Fruit fly (Drosophila melanogaster) whole organism, embryonic: ENCODE measurements around the gene CG12974.
A peak's percentile ranks its signal among the peaks of the same experiment; 100 is the strongest.

Source experiments
- Abd-B ChIP-seq: fragments of 200-800 bp; sonication (Bioruptor generic); optimal IDR thresholded peaks from 2 replicates; lab custom pipeline; 2018; ENCODE audit warnings: missing biosample characterization, mild to moderate bottlenecking, missing genetic modification characterization, moderate library complexity
- Awh ChIP-seq: fragments of 200-800 bp; sonication (Bioruptor generic); IDR thresholded peaks from 2 replicates; pipeline ENCODE4, ENCODE4 v1.3.6; 2022; ENCODE audit warnings: missing biosample characterization, missing genetic modification characterization
- CG10267 ChIP-seq: fragments of 200-800 bp; sonication (Bioruptor generic); optimal IDR thresholded peaks from 2 replicates; lab custom pipeline; 2018; ENCODE audit warnings: missing biosample characterization, mild to moderate bottlenecking, missing genetic modification characterization, moderate library complexity
- CG10959 ChIP-seq: fragments of 200-800 bp; sonication (Bioruptor generic); IDR thresholded peaks from 2 replicates; pipeline ENCODE4 v1.3.6; 2022; ENCODE audit warnings: missing biosample characterization, missing genetic modification characterization
- CG11398 ChIP-seq: fragments of 200-800 bp; sonication (Bioruptor generic); optimal IDR thresholded peaks from 2 replicates; lab custom pipeline; 2016; ENCODE audit warnings: missing biosample characterization, missing genetic modification characterization
- CG12236 ChIP-seq: fragments of 200-800 bp; sonication (Bioruptor generic); optimal IDR thresholded peaks from 2 replicates; lab custom pipeline; 2016; ENCODE audit warnings: missing biosample characterization, missing genetic modification characterization
- CG14965 ChIP-seq: fragments of 200-800 bp; sonication (Bioruptor generic); optimal IDR thresholded peaks from 2 replicates; lab custom pipeline; 2016; ENCODE audit warnings: missing biosample characterization, missing genetic modification characterization, borderline replicate concordance
- CG1602 ChIP-seq: fragments of 200-800 bp; sonication (Bioruptor generic); optimal IDR thresholded peaks from 3 replicates; lab custom pipeline; 2016; ENCODE audit warnings: missing biosample characterization, missing genetic modification characterization
- CG1647 ChIP-seq: fragments of 200-800 bp; sonication (Bioruptor generic); optimal IDR thresholded peaks from 3 replicates; lab custom pipeline; 2016; ENCODE audit warnings: missing biosample characterization, missing genetic modification characterization
- CG16813 ChIP-seq: fragments of 200-800 bp; sonication (Bioruptor generic); IDR thresholded peaks from 3 replicates; pipeline ENCODE4 v1.3.6; 2022; ENCODE audit warnings: missing biosample characterization, missing genetic modification characterization; ENCODE audit not compliant: partially characterized antibody
- CG16815 ChIP-seq: fragments of 200-800 bp; sonication (Bioruptor generic); optimal IDR thresholded peaks from 3 replicates; lab custom pipeline; 2017; ENCODE audit warnings: missing biosample characterization, mild to moderate bottlenecking, missing genetic modification characterization
- CG17361 ChIP-seq: fragments of 200-800 bp; sonication (Bioruptor generic); IDR thresholded peaks from 3 replicates; pipeline ENCODE4 v1.3.6; 2022; ENCODE audit warnings: missing biosample characterization, missing genetic modification characterization
- CG2712 ChIP-seq: fragments of 200-800 bp; optimal IDR thresholded peaks from 3 replicates; lab custom pipeline; 2019; ENCODE audit warnings: missing biosample characterization, mild to moderate bottlenecking, missing genetic modification characterization, moderate library complexity
- CG34422 ChIP-seq: fragments of 200-800 bp; sonication (Bioruptor generic); IDR thresholded peaks from 3 replicates; pipeline ENCODE4 v1.3.6; 2022; ENCODE audit warnings: missing biosample characterization, missing genetic modification characterization
- CG4328 ChIP-seq: fragments of 200-800 bp; sonication (Bioruptor generic); optimal IDR thresholded peaks from 3 replicates; lab custom pipeline; 2017; ENCODE audit warnings: missing biosample characterization, missing genetic modification reagents, missing genetic modification characterization
- CG5245 ChIP-seq: fragments of 200-800 bp; sonication (Bioruptor generic); optimal IDR thresholded peaks from 3 replicates; lab custom pipeline; 2016; ENCODE audit warnings: missing biosample characterization, missing genetic modification characterization
- CG6791 ChIP-seq: fragments of 200-800 bp; sonication (Bioruptor generic); IDR thresholded peaks from 3 replicates; pipeline ENCODE4 v1.3.6; 2022; ENCODE audit warnings: missing biosample characterization, missing genetic modification characterization; ENCODE audit not compliant: partially characterized antibody
- CG7839 ChIP-seq: fragments of 200-800 bp; sonication (Bioruptor generic); optimal IDR thresholded peaks from 3 replicates; lab custom pipeline; 2018; ENCODE audit warnings: missing biosample characterization, mild to moderate bottlenecking, missing genetic modification characterization, moderate library complexity
- CG8359 ChIP-seq: fragments of 200-800 bp; sonication (Bioruptor generic); optimal IDR thresholded peaks from 2 replicates; lab custom pipeline; 2017; ENCODE audit warnings: missing biosample characterization, mild to moderate bottlenecking, missing genetic modification characterization, borderline replicate concordance
- CG9727 ChIP-seq: fragments of 200-800 bp; sonication (Bioruptor generic); optimal IDR thresholded peaks from 3 replicates; lab custom pipeline; 2017; ENCODE audit warnings: missing biosample characterization, mild to moderate bottlenecking, missing genetic modification characterization
- CG9876 ChIP-seq: fragments of 200-800 bp; sonication (Bioruptor generic); optimal IDR thresholded peaks from 2 replicates; lab custom pipeline; 2016; ENCODE audit warnings: missing biosample characterization, missing genetic modification characterization
- CHES-1-like ChIP-seq: fragments of 200-800 bp; sonication (Bioruptor generic); optimal IDR thresholded peaks from 2 replicates; lab custom pipeline; 2016; ENCODE audit warnings: missing biosample characterization, missing genetic modification characterization
- Chrac-16 ChIP-seq: fragments of 200-800 bp; sonication (Bioruptor generic); optimal IDR thresholded peaks from 3 replicates; lab custom pipeline; 2016; ENCODE audit warnings: missing biosample characterization, missing genetic modification characterization
- CkIIα-i1 ChIP-seq: fragments of 200-800 bp; sonication (Bioruptor generic); IDR thresholded peaks from 2 replicates; pipeline ENCODE4 v1.3.6; 2022; ENCODE audit warnings: missing biosample characterization, missing genetic modification characterization
- D19B ChIP-seq: fragments of 200-800 bp; sonication (Bioruptor generic); optimal IDR thresholded peaks from 2 replicates; lab custom pipeline; 2017; ENCODE audit warnings: missing biosample characterization, mild to moderate bottlenecking, missing genetic modification characterization
- Eip74EF ChIP-seq, 2 experiments: fragments of 200-800 bp in 1 of 2; fragments of >200 bp in 1 of 2; sonication (Bioruptor generic) in 1 of 2; optimal IDR thresholded peaks; 2 replicates each; lab custom pipeline; 2017 to 2019; ENCODE audit warnings: missing biosample characterization in 2 of 2, missing genetic modification characterization in 2 of 2, mild to moderate bottlenecking in 1 of 2, moderate library complexity in 1 of 2
- Mad ChIP-seq: fragments of 200-800 bp; sonication (Bioruptor generic); optimal IDR thresholded peaks from 2 replicates; lab custom pipeline; 2016; ENCODE audit warnings: missing biosample characterization, missing genetic modification characterization
- NC2α ChIP-seq: fragments of 200-800 bp; sonication (Bioruptor generic); optimal IDR thresholded peaks from 2 replicates; lab custom pipeline; 2016; ENCODE audit warnings: missing biosample characterization, missing genetic modification characterization
- Nf-YA ChIP-seq: fragments of 200-800 bp; sonication (Bioruptor generic); IDR thresholded peaks from 2 replicates; pipeline ENCODE4 v1.3.6; 2022; ENCODE audit warnings: missing biosample characterization, missing genetic modification characterization
- Optix ChIP-seq: fragments of 200-800 bp; sonication (Bioruptor generic); IDR thresholded peaks from 3 replicates; pipeline ENCODE4 v1.3.6; 2022; ENCODE audit warnings: missing biosample characterization, missing genetic modification characterization
- Xbp1 ChIP-seq: fragments of 200-800 bp; sonication (Bioruptor generic); optimal IDR thresholded peaks from 3 replicates; lab custom pipeline; 2016; ENCODE audit warnings: missing biosample characterization, mild to moderate bottlenecking, missing genetic modification characterization
- ap ChIP-seq: fragments of 200-800 bp; sonication (Bioruptor generic); IDR thresholded peaks from 2 replicates; pipeline ENCODE4 v1.3.6; 2022; ENCODE audit warnings: missing biosample characterization, missing genetic modification characterization
- btn ChIP-seq: fragments of 200-800 bp; sonication (Bioruptor generic); optimal IDR thresholded peaks from 2 replicates; lab custom pipeline; 2016; ENCODE audit warnings: missing biosample characterization, missing genetic modification characterization
- hth ChIP-seq: fragments of >200 bp; optimal IDR thresholded peaks from 2 replicates; lab custom pipeline; 2017; ENCODE audit warnings: inconsistent platforms
- ind ChIP-seq: fragments of 200-800 bp; sonication (Bioruptor generic); optimal IDR thresholded peaks from 3 replicates; lab custom pipeline; 2016; ENCODE audit warnings: missing biosample characterization, missing genetic modification characterization
- ken ChIP-seq: fragments of 200-800 bp; sonication (Bioruptor generic); IDR thresholded peaks from 3 replicates; pipeline ENCODE4 v1.3.6; 2022; ENCODE audit warnings: missing biosample characterization, missing genetic modification characterization
- lmd ChIP-seq: fragments of 200-800 bp; sonication (Bioruptor generic); IDR thresholded peaks from 2 replicates; pipeline ENCODE4 v1.3.6; 2022; ENCODE audit warnings: missing biosample characterization, missing genetic modification characterization
- nau ChIP-seq: fragments of 200-800 bp; sonication (Bioruptor generic); optimal IDR thresholded peaks from 3 replicates; lab custom pipeline; 2017; ENCODE audit warnings: missing biosample characterization, mild to moderate bottlenecking, missing genetic modification characterization, missing genetic modification reagents
- nerfin-1 ChIP-seq: fragments of 200-800 bp; sonication (Bioruptor generic); optimal IDR thresholded peaks from 3 replicates; lab custom pipeline; 2019; ENCODE audit warnings: missing biosample characterization, mild to moderate bottlenecking, missing genetic modification characterization, moderate library complexity
- nerfin-2 ChIP-seq: fragments of 200-800 bp; sonication (Bioruptor generic); IDR thresholded peaks from 2 replicates; pipeline ENCODE4 v1.3.6; 2022; ENCODE audit warnings: missing biosample characterization, missing genetic modification characterization; ENCODE audit not compliant: partially characterized antibody
- nmo ChIP-seq: fragments of 200-800 bp; sonication (Bioruptor generic); optimal IDR thresholded peaks from 2 replicates; lab custom pipeline; 2018; ENCODE audit warnings: missing biosample characterization, mild to moderate bottlenecking, missing genetic modification characterization, moderate library complexity
- org-1 ChIP-seq: fragments of 200-800 bp; sonication (Bioruptor generic); optimal IDR thresholded peaks from 2 replicates; lab custom pipeline; 2017; ENCODE audit warnings: missing biosample characterization, missing genetic modification characterization
- otp ChIP-seq: fragments of 200-800 bp; sonication (Bioruptor generic); IDR thresholded peaks from 3 replicates; pipeline ENCODE4, ENCODE4 v1.3.6; 2022; ENCODE audit warnings: missing biosample characterization, missing genetic modification characterization
- repo ChIP-seq: fragments of 200-800 bp; sonication (Bioruptor generic); optimal IDR thresholded peaks from 2 replicates; lab custom pipeline; 2016; ENCODE audit warnings: missing biosample characterization, missing genetic modification characterization
- ro ChIP-seq: fragments of 200-800 bp; sonication (Bioruptor generic); IDR thresholded peaks from 2 replicates; pipeline ENCODE4 v1.3.6; 2022; ENCODE audit warnings: missing biosample characterization, missing genetic modification characterization
- run ChIP-seq: fragments of 200-800 bp; sonication (Bioruptor generic); optimal IDR thresholded peaks from 3 replicates; lab custom pipeline; 2018; ENCODE audit warnings: missing biosample characterization, mild to moderate bottlenecking, missing genetic modification characterization
- sens ChIP-seq: fragments of 200-800 bp; sonication (Bioruptor generic); peaks from one replicate; lab custom pipeline; 2016; ENCODE audit warnings: missing biosample characterization, missing genetic modification characterization
- slou ChIP-seq: fragments of 200-800 bp; sonication (Bioruptor generic); optimal IDR thresholded peaks from 3 replicates; lab custom pipeline; 2016; ENCODE audit warnings: missing biosample characterization, missing genetic modification characterization
- usp ChIP-seq: fragments of >200 bp; optimal IDR thresholded peaks from 2 replicates; lab custom pipeline; 2017; ENCODE audit warnings: missing biosample characterization, missing genetic modification characterization
- zen ChIP-seq: fragments of 200-800 bp; sonication (Bioruptor generic); optimal IDR thresholded peaks from 3 replicates; lab custom pipeline; 2018; ENCODE audit warnings: missing biosample characterization, mild to moderate bottlenecking, missing genetic modification characterization, moderate library complexity

The CG12974 gene

dm6 chr3L:21253761-21254523 lies 31.8 kb downstream of the CG12974 start (continued):
- TF ChIP-seq CG16813 (GFP tag; lab: Robert Waterston, UW) (no peak), CG34422 (GFP tag; lab: Robert Waterston, UW) (peak; percentile 15; the same call in 1 of the 3 replicates), Mad (GFP tag; lab: Kevin White, UChicago) (no peak), hth (no peak), Nf-YA (no peak), CG16815 (no peak), CkIIα-i1 (no peak), Optix (no peak), repo (no peak), nerfin-2 (GFP tag; lab: Robert Waterston, UW) (no peak), zen (peak; percentile 28), CG7839 (peak; percentile 57), ken (GFP tag; lab: Robert Waterston, UW) (no peak), CG9876 (no peak), CG2712 (tag; lab: Kevin White, UChicago) (peak; percentile 75), CG14965 (GFP tag; lab: Kevin White, UChicago) (no peak), org-1 (no peak), CG5245 (GFP tag; lab: Kevin White, UChicago) (peak; percentile 20), CG17361 (peak; percentile 50; the same call in 2 of the 3 replicates), lmd (GFP tag; lab: Robert Waterston, UW) (peak; percentile 13; the same call in 1 of the 2 replicates), NC2α (GFP tag; lab: Kevin White, UChicago) (no peak), Xbp1 (GFP tag; lab: Kevin White, UChicago) (peak; percentile 60), ind (GFP tag; lab: Kevin White, UChicago) (peak; percentile 29), CG1647 (no peak), run (tag; lab: Kevin White, UChicago) (no peak), CG8359 (GFP tag; lab: Kevin White, UChicago) (no peak), CHES-1-like (GFP tag; lab: Kevin White, UChicago) (no peak), CG1602 (GFP tag; lab: Kevin White, UChicago) (peak; percentile 19), CG10267 (tag; lab: Kevin White, UChicago) (peak; percentile 23), CG10959 (GFP tag; lab: Robert Waterston, UW) (peak; percentile 13; the same call in 1 of the 2 replicates), nerfin-1 (tag; lab: Kevin White, UChicago) (peak; percentile 39), usp (no peak), ap (GFP tag; lab: Robert Waterston, UW) (no peak), Abd-B (GFP tag; lab: Kevin White, UChicago) (no peak), CG9727 (GFP tag; lab: Kevin White, UChicago) (peak; percentile 54), Awh (0 out of 2 replicates have a peak, but pooled peaks have one; percentile 47), btn (GFP tag; lab: Kevin White, UChicago) (peak; percentile 30), Eip74EF (GFP tag; optimal IDR thresholded peaks at IDR 0.05; lab: Kevin White, UChicago) (no peak), D19B (GFP tag; lab: Kevin White, UChicago) (no peak), nmo (GFP tag; lab: Kevin White, UChicago) (peak; percentile 73), Chrac-16 (peak; percentile 24), slou (GFP tag; lab: Kevin White, UChicago) (no peak), CG11398 (GFP tag; lab: Kevin White, UChicago) (no peak), nau (GFP tag; lab: Kevin White, UChicago) (no peak), ro (GFP tag; lab: Robert Waterston, UW) (no peak), CG6791 (GFP tag; lab: Robert Waterston, UW) (no peak), CG12236 (no peak), sens (GFP tag; lab: Kevin White, UChicago) (peak; percentile 95), CG4328 (GFP tag; lab: Kevin White, UChicago) (no peak), otp (GFP tag; lab: Robert Waterston, UW) (0 out of 3 replicates have a peak, but pooled peaks have one; percentile 21)
